Worm (Caenorhabditis elegans): Measurements from ENCODE around the gene his-24.

his-24 gene

ce11 chrX:14489945-14490344 lies at the start of gene his-24:
his-24 (plus strand) TSS chrX:14490094.
- TF ChIP-seq mml-1 (tag; optimal IDR thresholded peaks at IDR 0.05), result no peak
- TF ChIP-seq snpc-4 (tag; optimal IDR thresholded peaks at IDR 0.05), result peak; percentile 33
- peak; percentile 16 for TF ChIP-seq R02D3.7 (tag; optimal IDR thresholded peaks at IDR 0.05)
- TF ChIP-seq lin-39 (tag; optimal IDR thresholded peaks at IDR 0.05), result peak; percentile 92
- peak; percentile 49 for TF ChIP-seq egl-27 (tag; optimal IDR thresholded peaks at IDR 0.05)
- no peak for TF ChIP-seq ZK546.5 (tag; optimal IDR thresholded peaks at IDR 0.05)
- TF ChIP-seq elt-1 (tag; optimal IDR thresholded peaks at IDR 0.05), result peak; percentile 7
- TF ChIP-seq nhr-12 (tag; optimal IDR thresholded peaks at IDR 0.05), result no peak
- no peak for TF ChIP-seq mdl-1 (tag; optimal IDR thresholded peaks at IDR 0.05)
- TF ChIP-seq nhr-25 (tag; optimal IDR thresholded peaks at IDR 0.05), result peak; percentile 94
- no peak for TF ChIP-seq daf-12 (tag; optimal IDR thresholded peaks at IDR 0.05)
- TF ChIP-seq ceh-16 (tag; optimal IDR thresholded peaks at IDR 0.05), result no peak
- no peak for TF ChIP-seq lin-15B (tag; optimal IDR thresholded peaks at IDR 0.05)
- no peak for TF ChIP-seq zag-1 (tag; optimal IDR thresholded peaks at IDR 0.05)
- TF ChIP-seq ztf-11 (tag; optimal IDR thresholded peaks at IDR 0.05), result no peak
- no peak for TF ChIP-seq fkh-2 (tag; optimal IDR thresholded peaks at IDR 0.05)
- TF ChIP-seq aly-2 (tag; optimal IDR thresholded peaks at IDR 0.05), result no peak
- peak; percentile 82 for TF ChIP-seq skn-1 (tag; optimal IDR thresholded peaks at IDR 0.05)
- no peak for TF ChIP-seq nhr-28 (tag; optimal IDR thresholded peaks at IDR 0.05)
- TF ChIP-seq pqm-1 (tag; optimal IDR thresholded peaks at IDR 0.05), result no peak
- TF ChIP-seq ceh-82 (tag; optimal IDR thresholded peaks at IDR 0.05), result peak; percentile 38
- TF ChIP-seq lsy-12 (tag; optimal IDR thresholded peaks at IDR 0.05), result peak; percentile 75
- TF ChIP-seq ceh-9 (tag; optimal IDR thresholded peaks at IDR 0.05), result no peak
- TF ChIP-seq nhr-77 (tag; optimal IDR thresholded peaks at IDR 0.05), result peak; percentile 3
- TF ChIP-seq ztf-4 (tag; optimal IDR thresholded peaks at IDR 0.05), result no peak
- TF ChIP-seq nfya-1 (tag; optimal IDR thresholded peaks at IDR 0.05; ENCODE audit: insufficient read depth), result peak; percentile 72
- peak; percentile 86 for TF ChIP-seq nhr-23 (tag; optimal IDR thresholded peaks at IDR 0.05)
- no peak for TF ChIP-seq sea-2 (GFP tag; optimal IDR thresholded peaks at IDR 0.05)
- no peak for TF ChIP-seq fos-1 (tag; optimal IDR thresholded peaks at IDR 0.05)
- peak; percentile 59 for TF ChIP-seq elt-2 (tag; optimal IDR thresholded peaks at IDR 0.05)
- peak; percentile 60 for TF ChIP-seq jun-1 (tag; optimal IDR thresholded peaks at IDR 0.05)
- no peak for TF ChIP-seq unc-39 (tag; optimal IDR thresholded peaks at IDR 0.05)
- no peak for TF ChIP-seq fkh-10 (GFP tag; optimal IDR thresholded peaks at IDR 0.05)
- TF ChIP-seq nhr-43 (tag; optimal IDR thresholded peaks at IDR 0.05; ENCODE audit: poor library complexity, severe bottlenecking), result peak; percentile 60
- peak; percentile 91 for TF ChIP-seq ama-1 (optimal IDR thresholded peaks at IDR 0.05)
- no peak for TF ChIP-seq egl-5 (tag; optimal IDR thresholded peaks at IDR 0.05)
- TF ChIP-seq nhr-237 (tag; optimal IDR thresholded peaks at IDR 0.05), result no peak
- TF ChIP-seq nhr-11 (tag; optimal IDR thresholded peaks at IDR 0.05), result no peak
- TF ChIP-seq nhr-76 (tag; optimal IDR thresholded peaks at IDR 0.05), result no peak
- peak; percentile 18 for TF ChIP-seq tbx-2 (tag; optimal IDR thresholded peaks at IDR 0.05)
- no peak for TF ChIP-seq unc-62 (GFP tag; optimal IDR thresholded peaks at IDR 0.05)
- TF ChIP-seq pha-4 (tag; optimal IDR thresholded peaks at IDR 0.05), result peak; percentile 81
- TF ChIP-seq ceh-28 (tag; optimal IDR thresholded peaks at IDR 0.05), result no peak
- no peak for TF ChIP-seq nhr-67 (tag; optimal IDR thresholded peaks at IDR 0.05)
- peak; percentile 56 for TF ChIP-seq hmg-11 (tag; optimal IDR thresholded peaks at IDR 0.05)
- no peak for TF ChIP-seq eor-1 (tag; optimal IDR thresholded peaks at IDR 0.05)
- peak in 1 of 3 experiments; percentile 10 for TF ChIP-seq elt-3 (tag; optimal IDR thresholded peaks at IDR 0.05)

- no peak for TF ChIP-seq hmg-11 (tag; optimal IDR thresholded peaks at IDR 0.05)
- TF ChIP-seq ztf-4 (tag; optimal IDR thresholded peaks at IDR 0.05), result no peak
- no peak for TF ChIP-seq elt-1 (tag; optimal IDR thresholded peaks at IDR 0.05)
- TF ChIP-seq snpc-4 (tag; optimal IDR thresholded peaks at IDR 0.05), result no peak
- no peak for TF ChIP-seq ceh-82 (tag; optimal IDR thresholded peaks at IDR 0.05)
- no peak for TF ChIP-seq nhr-28 (tag; optimal IDR thresholded peaks at IDR 0.05)
- no peak for TF ChIP-seq pqm-1 (tag; optimal IDR thresholded peaks at IDR 0.05)
- no peak for TF ChIP-seq daf-12 (tag; optimal IDR thresholded peaks at IDR 0.05)
These were observed 47.6 kb upstream of the his-24 start, which contains the start of gene F23D12.3 for ce11 chrX:14442321-14442720. F23D12.3 (plus strand) TSS chrX:14442621.
